Worm (Caenorhabditis elegans) whole organism, midembryonic: ENCODE measurements around the gene F54H12.4.

Experiments
- T22C8.4 ChIP-seq: fragments of 200-800 bp; sonication (Bioruptor generic); IDR thresholded peaks from 2 replicates; pipeline ENCODE4 v1.3.6; 2022; ENCODE audit warnings: missing genetic modification characterization, missing compliant biosample characterization
- cog-1 ChIP-seq: sonication (generic microtip); optimal IDR thresholded peaks from 2 replicates; lab custom pipeline; 2016; ENCODE audit warnings: missing genetic modification characterization, missing compliant biosample characterization
- flt-1 ChIP-seq: fragments of 200-800 bp; sonication (Bioruptor generic); IDR thresholded peaks from 2 replicates; pipeline ENCODE4 v1.3.6; 2022; ENCODE audit warnings: missing genetic modification characterization, missing compliant biosample characterization
- klf-2 ChIP-seq: fragments of 200-800 bp; sonication (Bioruptor generic); conservative IDR thresholded peaks from 2 replicates; pipeline ENCODE4 v1.3.6; 2022; ENCODE audit warnings: missing genetic modification reagents, missing genetic modification characterization, missing compliant biosample characterization
- med-1 ChIP-seq: sonication (generic microtip); optimal IDR thresholded peaks from 2 replicates; lab custom pipeline; 2017; ENCODE audit warnings: missing genetic modification characterization, mild to moderate bottlenecking, missing compliant biosample characterization, antibody characterized with exemption, missing genetic modification reagents; ENCODE audit not compliant: insufficient read depth
- ref-1 ChIP-seq: fragments of 200-800 bp; sonication (Bioruptor generic); conservative IDR thresholded peaks from 2 replicates; pipeline ENCODE4 v1.3.6; 2022; ENCODE audit warnings: missing genetic modification reagents, missing genetic modification characterization, missing compliant biosample characterization
- tab-1 ChIP-seq: fragments of 200-800 bp; sonication (Bioruptor generic); IDR thresholded peaks from 2 replicates; pipeline ENCODE4 v1.3.6; 2022; ENCODE audit warnings: missing genetic modification characterization, missing compliant biosample characterization
- ztf-23 ChIP-seq: fragments of 200-800 bp; sonication (Bioruptor generic); IDR thresholded peaks from 2 replicates; pipeline ENCODE4 v1.3.6; 2022; ENCODE audit warnings: missing genetic modification reagents, missing genetic modification characterization, missing compliant biosample characterization
- ztf-29 ChIP-seq: fragments of 200-800 bp; sonication (Bioruptor generic); IDR thresholded peaks from 2 replicates; pipeline ENCODE4 v1.3.6; 2022; ENCODE audit warnings: missing genetic modification reagents, missing genetic modification characterization, missing compliant biosample characterization

ce11 chrIII:7972061-7972460, 9.5 kb upstream of the F54H12.4 start, which contains the start of gene F54H12.5:
- TF ChIP-seq ref-1 (GFP tag; lab: Robert Waterston, UW) (no peak), tab-1 (GFP tag; lab: Robert Waterston, UW) (no peak), ztf-29 (no peak), T22C8.4 (GFP tag; lab: Robert Waterston, UW) (no peak), med-1 (GFP tag; lab: Kevin White, UChicago) (no peak), flt-1 (GFP tag; lab: Robert Waterston, UW) (no peak), ztf-23 (GFP tag; lab: Robert Waterston, UW) (no peak), klf-2 (GFP tag; lab: Robert Waterston, UW) (no peak), cog-1 (tag; lab: Kevin White, UChicago) (no peak)
